Fruit fly (Drosophila melanogaster) whole organism, prepupa: ENCODE measurements around the gene Rsf1.

ENCODE experiments used
- Blimp-1 ChIP-seq: fragments of 200-800 bp; sonication (Bioruptor generic); optimal IDR thresholded peaks from 3 replicates; lab custom pipeline; 2017; ENCODE audit warnings: missing biosample characterization, missing genetic modification characterization, mild to moderate bottlenecking, moderate library complexity, missing genetic modification reagents
- CG3032 ChIP-seq: fragments of 200-800 bp; optimal IDR thresholded peaks from 2 replicates; lab custom pipeline; 2019; ENCODE audit warnings: missing biosample characterization, mild to moderate bottlenecking, missing genetic modification characterization, moderate library complexity
- Eip75B ChIP-seq: fragments of 200-800 bp; sonication (Bioruptor generic); optimal IDR thresholded peaks from 3 replicates; lab custom pipeline; 2016; ENCODE audit warnings: missing biosample characterization, missing genetic modification characterization
- Smox ChIP-seq: fragments of 200-800 bp; sonication (Bioruptor generic); optimal IDR thresholded peaks from 3 replicates; lab custom pipeline; 2016; ENCODE audit warnings: missing biosample characterization, missing genetic modification characterization

- no peak for TF ChIP-seq Blimp-1 (GFP tag; lab: Kevin White, UChicago)
- TF ChIP-seq Smox (GFP tag; lab: Kevin White, UChicago) = no peak
- no peak for TF ChIP-seq Eip75B (GFP tag; lab: Kevin White, UChicago)
- TF ChIP-seq CG3032 (tag; lab: Kevin White, UChicago) = no peak
Measured at dm6 chr2L:10232152-10232816, 31.1 kb downstream of the Rsf1 start, which contains the start of gene eEF1delta.
